Fruit fly (Drosophila melanogaster): ENCODE data around the gene Wdr82.

DNA sequence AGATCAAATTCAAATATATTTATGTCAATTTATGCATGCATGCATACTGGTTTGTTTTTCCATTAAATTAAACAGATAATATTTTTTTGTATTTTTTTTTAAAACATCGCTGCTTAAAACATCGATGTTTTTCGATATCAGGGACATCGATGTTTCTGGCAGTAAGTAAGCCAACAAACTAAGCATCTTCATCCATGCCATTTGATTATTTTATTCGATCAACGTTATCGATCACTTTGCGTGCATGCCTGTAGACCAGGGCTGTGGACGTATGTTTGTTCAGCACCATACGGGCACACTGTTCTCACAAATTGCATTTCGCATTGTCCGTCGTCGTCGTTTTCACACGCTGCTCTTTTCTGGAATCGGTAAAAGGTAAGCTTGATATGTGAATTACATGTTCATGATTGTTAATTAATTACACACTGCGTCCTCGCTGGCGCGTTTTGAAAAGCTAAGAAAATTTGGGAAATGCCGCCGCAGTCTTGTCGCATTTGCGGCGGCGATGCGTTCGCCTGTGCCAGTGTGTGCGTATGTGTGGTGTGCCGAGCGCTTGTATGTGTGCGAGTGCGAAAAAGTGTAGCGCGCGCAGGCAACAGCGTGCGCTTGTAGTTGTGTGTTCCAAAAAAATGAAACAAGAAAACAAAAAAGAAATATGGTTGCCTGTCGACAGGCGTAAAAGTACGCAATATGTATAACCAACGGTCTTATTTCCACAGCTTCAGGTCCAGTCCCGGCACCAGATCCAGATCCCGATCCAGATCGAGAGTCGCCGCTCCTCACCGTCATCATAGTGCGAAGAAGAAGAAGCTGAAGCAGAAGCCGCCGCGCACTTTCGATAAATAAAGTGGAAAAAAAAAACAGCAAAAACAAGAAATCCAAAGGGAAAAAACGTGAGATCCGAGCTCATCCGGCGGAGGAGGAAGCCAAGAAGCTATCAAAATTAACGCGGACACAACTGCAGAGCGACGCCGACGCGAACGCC, 29.3 kb downstream of the Wdr82 start, which contains the start of gene emb:
- TF ChIP-seq pan (optimal IDR thresholded peaks at IDR 0.05) (no peak), OdsH (GFP tag; optimal IDR thresholded peaks at IDR 0.05) (peak; percentile 40)
